Worm (Caenorhabditis elegans) whole organism, midembryonic: ENCODE measurements around the gene sad-1.

ENCODE experiments used
- T22C8.4 ChIP-seq: fragments of 200-800 bp; sonication (Bioruptor generic); IDR thresholded peaks from 2 replicates; pipeline ENCODE4 v1.3.6; 2022; ENCODE audit warnings: missing genetic modification characterization, missing compliant biosample characterization
- cog-1 ChIP-seq: sonication (generic microtip); optimal IDR thresholded peaks from 2 replicates; lab custom pipeline; 2016; ENCODE audit warnings: missing genetic modification characterization, missing compliant biosample characterization
- flt-1 ChIP-seq: fragments of 200-800 bp; sonication (Bioruptor generic); IDR thresholded peaks from 2 replicates; pipeline ENCODE4 v1.3.6; 2022; ENCODE audit warnings: missing genetic modification characterization, missing compliant biosample characterization
- klf-2 ChIP-seq: fragments of 200-800 bp; sonication (Bioruptor generic); conservative IDR thresholded peaks from 2 replicates; pipeline ENCODE4 v1.3.6; 2022; ENCODE audit warnings: missing genetic modification reagents, missing genetic modification characterization, missing compliant biosample characterization
- med-1 ChIP-seq: sonication (generic microtip); optimal IDR thresholded peaks from 2 replicates; lab custom pipeline; 2017; ENCODE audit warnings: missing genetic modification characterization, mild to moderate bottlenecking, missing compliant biosample characterization, antibody characterized with exemption, missing genetic modification reagents; ENCODE audit not compliant: insufficient read depth
- ref-1 ChIP-seq: fragments of 200-800 bp; sonication (Bioruptor generic); conservative IDR thresholded peaks from 2 replicates; pipeline ENCODE4 v1.3.6; 2022; ENCODE audit warnings: missing genetic modification reagents, missing genetic modification characterization, missing compliant biosample characterization
- tab-1 ChIP-seq: fragments of 200-800 bp; sonication (Bioruptor generic); IDR thresholded peaks from 2 replicates; pipeline ENCODE4 v1.3.6; 2022; ENCODE audit warnings: missing genetic modification characterization, missing compliant biosample characterization
- ztf-23 ChIP-seq: fragments of 200-800 bp; sonication (Bioruptor generic); IDR thresholded peaks from 2 replicates; pipeline ENCODE4 v1.3.6; 2022; ENCODE audit warnings: missing genetic modification reagents, missing genetic modification characterization, missing compliant biosample characterization
- ztf-29 ChIP-seq: fragments of 200-800 bp; sonication (Bioruptor generic); IDR thresholded peaks from 2 replicates; pipeline ENCODE4 v1.3.6; 2022; ENCODE audit warnings: missing genetic modification reagents, missing genetic modification characterization, missing compliant biosample characterization

The sad-1 gene

DNA sequence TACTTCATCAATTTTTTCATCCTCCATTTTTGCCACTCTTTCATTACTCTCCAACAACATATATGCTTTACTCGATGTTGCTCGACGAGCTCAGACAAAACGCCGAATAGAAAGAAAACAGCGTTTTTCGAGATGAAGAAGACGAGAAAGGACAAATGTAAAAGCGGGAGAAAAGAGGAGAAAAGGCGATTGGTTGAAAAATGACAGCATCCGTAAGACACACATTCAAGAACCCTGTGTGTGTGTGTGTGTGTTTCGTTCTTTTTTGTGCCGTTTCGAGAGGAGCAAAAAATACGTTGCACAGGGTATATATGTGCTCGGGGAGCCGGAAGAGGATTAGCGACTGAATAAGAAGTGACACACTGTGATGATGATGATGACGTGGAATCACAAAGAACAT is 6.7 kb downstream of the sad-1 start:
- no peak for TF ChIP-seq med-1
- no peak for TF ChIP-seq T22C8.4
- no peak for TF ChIP-seq ztf-29
- no peak for TF ChIP-seq tab-1 (GFP tag; lab: Robert Waterston, UW)
- no peak for TF ChIP-seq klf-2 (GFP tag; lab: Robert Waterston, UW)
- TF ChIP-seq flt-1 (GFP tag; lab: Robert Waterston, UW), result no peak
- no peak for TF ChIP-seq cog-1 (tag; lab: Kevin White, UChicago)
- TF ChIP-seq ref-1 (GFP tag; lab: Robert Waterston, UW), result no peak
- no peak for TF ChIP-seq ztf-23 (GFP tag; lab: Robert Waterston, UW)

DNA sequence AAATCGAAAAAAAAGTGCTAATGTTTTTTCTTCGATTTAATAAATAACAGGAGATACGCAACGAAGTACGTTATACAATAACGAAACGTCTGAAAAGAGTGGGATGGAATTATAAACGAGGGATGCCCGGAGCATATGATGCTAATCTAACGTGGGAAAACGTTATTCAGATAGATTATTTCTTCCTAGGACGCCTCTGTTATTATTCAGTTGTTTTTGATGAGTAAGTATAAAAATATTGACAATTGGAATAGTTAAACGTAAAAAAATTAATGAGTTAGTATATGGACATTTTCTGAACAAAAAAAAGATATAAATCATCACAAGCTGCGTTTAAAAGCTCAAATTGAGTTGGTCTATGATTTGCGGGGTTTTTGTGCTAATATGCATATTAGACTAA is 15.7 kb downstream of the sad-1 start, which contains the start of gene srd-51:
srd-51 (minus strand) TSS at position 101 of the 400 bp plus-strand sequence.
- no peak for TF ChIP-seq T22C8.4
- no peak for TF ChIP-seq flt-1 (GFP tag; lab: Robert Waterston, UW)
- TF ChIP-seq ztf-23 (GFP tag; lab: Robert Waterston, UW), result no peak
- no peak for TF ChIP-seq klf-2 (GFP tag; lab: Robert Waterston, UW)
- TF ChIP-seq cog-1 (tag; lab: Kevin White, UChicago), result no peak
- no peak for TF ChIP-seq med-1
- no peak for TF ChIP-seq ztf-29
- TF ChIP-seq tab-1 (GFP tag; lab: Robert Waterston, UW), result no peak
- no peak for TF ChIP-seq ref-1 (GFP tag; lab: Robert Waterston, UW)

DNA sequence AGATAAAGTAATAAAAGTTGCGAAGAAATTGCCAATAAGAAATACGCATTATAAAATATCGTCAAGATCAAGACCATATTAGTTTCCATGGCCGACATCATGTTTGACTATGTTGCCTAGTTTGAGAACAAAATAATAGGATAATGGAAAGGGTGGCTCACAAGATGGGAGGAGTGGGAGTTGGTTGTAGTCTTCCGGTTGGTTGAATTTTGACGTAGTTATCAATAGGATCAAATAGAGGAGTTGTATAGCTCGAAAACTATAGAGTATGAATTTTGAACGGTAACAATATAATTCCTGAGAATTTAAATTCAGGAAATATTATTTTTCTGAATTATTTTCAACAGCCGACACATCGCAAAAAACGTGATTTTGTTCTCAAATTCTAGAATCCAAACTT is 18.8 kb downstream of the sad-1 start, which contains the start of gene srd-50:
srd-50 (minus strand) TSS at position 101 of the 400 bp plus-strand sequence.
- TF ChIP-seq tab-1 (GFP tag; lab: Robert Waterston, UW), result no peak

DNA sequence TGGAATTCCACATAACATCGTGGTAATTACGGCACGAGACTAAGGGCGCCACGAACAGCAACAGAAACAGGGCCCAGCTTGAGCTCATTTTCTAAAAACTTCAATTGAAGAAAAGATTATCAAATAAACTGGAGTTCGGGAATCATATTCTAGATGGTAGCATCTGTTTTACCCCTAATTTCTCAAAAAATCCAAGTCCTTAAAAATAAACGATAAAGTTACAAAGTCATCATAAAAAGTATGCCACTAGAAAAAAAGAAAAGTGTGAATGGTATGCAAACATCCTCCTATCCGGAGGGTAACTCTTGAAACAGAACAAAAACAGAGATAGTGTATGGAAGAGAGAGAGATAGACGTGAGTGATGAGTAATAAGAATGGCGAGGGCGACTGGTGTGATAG is 23.1 kb downstream of the sad-1 start, which contains the start of gene efn-3:
efn-3 (minus strand) TSS at position 101 of the 400 bp plus-strand sequence.
- TF ChIP-seq ref-1 (GFP tag; lab: Robert Waterston, UW) (no peak), T22C8.4 (no peak), ztf-23 (GFP tag; lab: Robert Waterston, UW) (no peak), tab-1 (GFP tag; lab: Robert Waterston, UW) (no peak), ztf-29 (no peak), klf-2 (GFP tag; lab: Robert Waterston, UW) (no peak), med-1 (no peak), flt-1 (GFP tag; lab: Robert Waterston, UW) (no peak), cog-1 (tag; lab: Kevin White, UChicago) (no peak)

DNA sequence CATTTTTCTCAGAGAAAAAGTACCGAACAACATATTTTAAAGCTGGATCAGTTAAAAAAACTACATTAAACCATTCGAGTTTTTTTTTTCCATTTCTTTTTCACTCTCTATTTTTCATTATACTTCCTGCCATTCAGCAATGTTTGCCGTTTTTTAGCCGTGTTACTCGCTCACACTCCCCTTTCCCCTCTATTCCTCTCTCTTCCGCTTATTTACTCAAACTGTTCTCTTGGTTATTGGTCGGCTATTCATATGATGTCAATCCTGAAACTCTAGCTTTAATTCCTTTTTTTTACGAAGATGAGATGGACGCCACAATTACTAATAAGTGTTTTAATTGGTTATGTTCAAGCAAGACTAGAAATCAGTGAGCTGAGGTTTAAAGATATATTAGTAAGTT is 28.6 kb downstream of the sad-1 start, which contains the start of gene tre-4:
tre-4 (plus strand) TSS at position 301 of the 400 bp plus-strand sequence.
- TF ChIP-seq flt-1 (GFP tag; lab: Robert Waterston, UW) (no peak), klf-2 (GFP tag; lab: Robert Waterston, UW) (no peak), ztf-23 (GFP tag; lab: Robert Waterston, UW) (no peak), med-1 (no peak), T22C8.4 (no peak), ztf-29 (no peak), tab-1 (GFP tag; lab: Robert Waterston, UW) (no peak), ref-1 (GFP tag; lab: Robert Waterston, UW) (no peak), cog-1 (tag; lab: Kevin White, UChicago) (no peak)

DNA sequence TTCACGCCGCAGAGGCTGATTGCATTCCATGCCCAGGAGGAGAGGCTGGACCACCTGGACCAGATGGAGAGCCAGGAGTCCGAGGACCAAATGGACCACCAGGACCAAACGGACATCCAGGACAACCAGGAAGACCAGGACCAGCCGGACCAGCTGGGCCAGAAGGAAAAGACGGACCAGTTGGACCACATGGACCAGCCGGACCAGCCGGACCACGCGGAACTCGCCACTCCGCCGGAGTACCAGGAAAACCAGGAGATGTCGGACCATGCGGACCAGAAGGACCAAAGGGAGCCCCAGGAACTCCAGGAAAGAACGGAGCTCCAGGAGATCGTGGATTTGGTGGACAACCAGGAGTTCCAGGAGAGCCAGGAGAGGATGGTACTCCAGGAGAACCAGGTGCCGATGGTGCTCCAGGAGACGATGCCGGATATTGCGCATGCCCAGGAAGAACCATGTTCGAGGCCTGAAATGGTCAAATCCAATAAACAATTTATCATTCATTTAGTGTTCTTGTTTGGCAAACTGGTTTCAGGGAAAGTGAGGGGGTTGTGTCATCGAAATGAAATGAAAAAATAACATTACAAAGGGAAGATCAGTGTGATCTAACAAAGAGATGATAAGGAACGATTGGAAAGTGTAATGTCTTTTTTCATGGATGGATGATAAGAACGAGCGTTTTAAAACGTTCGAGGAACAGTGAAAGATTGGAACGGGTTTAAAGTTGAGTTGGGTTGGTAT is 30.4 kb downstream of the sad-1 start:
- TF ChIP-seq ztf-29, result no peak
- no peak for TF ChIP-seq tab-1 (GFP tag; lab: Robert Waterston, UW)
- no peak for TF ChIP-seq cog-1 (tag; lab: Kevin White, UChicago)
- no peak for TF ChIP-seq flt-1 (GFP tag; lab: Robert Waterston, UW)
- no peak for TF ChIP-seq ztf-23 (GFP tag; lab: Robert Waterston, UW)
- TF ChIP-seq T22C8.4, result no peak
- no peak for TF ChIP-seq ref-1 (GFP tag; lab: Robert Waterston, UW)
- no peak for TF ChIP-seq med-1
- no peak for TF ChIP-seq klf-2 (GFP tag; lab: Robert Waterston, UW)

DNA sequence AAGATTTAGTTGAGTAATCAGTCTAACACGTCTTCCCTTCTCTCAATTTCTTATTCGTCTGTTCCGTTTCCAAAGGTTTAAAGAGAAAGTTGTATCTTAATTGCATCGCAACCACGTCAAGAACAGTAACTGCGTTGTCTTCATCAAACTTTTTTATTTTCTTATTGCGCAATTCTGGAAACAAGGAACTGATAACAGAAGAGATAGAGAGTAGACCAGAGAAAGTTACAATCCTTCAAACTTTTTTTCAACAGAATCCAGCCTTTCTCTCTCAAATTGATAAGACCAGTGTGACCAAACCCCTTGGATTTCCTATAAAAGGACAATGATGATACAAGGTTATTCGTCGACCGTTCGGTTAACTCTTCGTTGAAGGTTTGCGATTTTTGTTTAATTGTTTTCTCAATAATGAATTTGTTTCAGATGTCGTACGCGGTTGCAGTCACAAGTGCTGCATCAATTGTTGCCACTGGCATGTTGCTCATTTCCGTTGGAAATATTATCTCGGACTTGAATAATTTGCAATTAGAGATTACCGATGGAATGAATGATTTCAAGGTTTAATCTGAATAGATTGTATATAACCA is 31.3 kb downstream of the sad-1 start, which contains the start of gene col-184:
col-184 (plus strand) TSS at position 409 of the 587 bp plus-strand sequence.
- TF ChIP-seq T22C8.4 (no peak), tab-1 (GFP tag; lab: Robert Waterston, UW) (no peak), ztf-29 (no peak), med-1 (no peak), ref-1 (GFP tag; lab: Robert Waterston, UW) (no peak), flt-1 (GFP tag; lab: Robert Waterston, UW) (no peak), klf-2 (GFP tag; lab: Robert Waterston, UW) (no peak), ztf-23 (GFP tag; lab: Robert Waterston, UW) (no peak), cog-1 (tag; lab: Kevin White, UChicago) (no peak)

DNA sequence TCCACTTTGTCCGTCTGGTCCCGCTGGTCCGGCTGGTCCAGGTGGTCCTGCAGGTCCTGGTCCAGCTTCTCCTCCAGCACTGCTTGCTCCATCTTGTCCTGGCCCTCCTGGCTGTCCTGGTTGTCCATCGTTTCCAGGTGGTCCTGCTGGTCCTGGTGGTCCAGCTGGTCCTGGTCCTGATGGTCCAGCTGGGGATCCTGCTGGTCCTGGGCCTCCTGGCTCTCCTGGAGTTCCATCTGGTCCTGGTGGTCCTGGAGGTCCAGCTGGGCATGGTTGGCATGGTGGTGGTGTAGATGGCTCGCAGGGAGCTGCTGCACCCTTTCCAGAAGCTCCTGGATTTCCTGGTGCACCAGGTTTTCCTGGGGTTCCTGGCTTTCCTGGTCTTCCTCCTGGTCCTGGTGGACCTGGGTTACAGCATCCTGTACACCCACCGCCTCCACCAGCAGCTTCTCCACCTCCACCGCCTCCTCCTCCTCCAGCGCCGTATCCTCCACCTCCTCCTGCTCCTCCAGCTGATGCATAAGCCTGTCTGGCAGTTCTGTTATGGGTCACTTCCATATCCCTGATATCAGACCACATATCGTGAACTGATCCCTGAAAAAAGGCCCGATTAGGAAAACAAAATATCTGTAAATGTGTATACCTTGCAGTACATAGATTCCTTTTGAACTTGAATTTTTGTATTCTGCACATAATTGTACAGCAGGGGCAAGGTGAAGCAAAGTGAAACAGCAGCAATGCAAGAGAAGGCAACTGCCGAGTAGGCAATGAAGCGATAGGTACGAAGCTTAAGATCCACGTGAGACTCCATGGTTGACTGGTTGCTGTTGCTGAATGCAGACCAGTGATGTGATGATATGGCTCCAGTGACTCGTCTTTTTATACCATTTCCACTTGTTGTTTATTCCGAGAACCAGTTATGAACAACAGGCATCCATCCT is 33.3 kb downstream of the sad-1 start, which contains the start of gene col-183:
col-183 (minus strand) TSS at position 839 of the 941 bp plus-strand sequence.
- no peak for TF ChIP-seq ztf-29
- no peak for TF ChIP-seq flt-1 (GFP tag; lab: Robert Waterston, UW)
- TF ChIP-seq klf-2 (GFP tag; lab: Robert Waterston, UW), result no peak
- TF ChIP-seq T22C8.4, result no peak
- TF ChIP-seq ref-1 (GFP tag; lab: Robert Waterston, UW), result no peak
- no peak for TF ChIP-seq med-1

DNA sequence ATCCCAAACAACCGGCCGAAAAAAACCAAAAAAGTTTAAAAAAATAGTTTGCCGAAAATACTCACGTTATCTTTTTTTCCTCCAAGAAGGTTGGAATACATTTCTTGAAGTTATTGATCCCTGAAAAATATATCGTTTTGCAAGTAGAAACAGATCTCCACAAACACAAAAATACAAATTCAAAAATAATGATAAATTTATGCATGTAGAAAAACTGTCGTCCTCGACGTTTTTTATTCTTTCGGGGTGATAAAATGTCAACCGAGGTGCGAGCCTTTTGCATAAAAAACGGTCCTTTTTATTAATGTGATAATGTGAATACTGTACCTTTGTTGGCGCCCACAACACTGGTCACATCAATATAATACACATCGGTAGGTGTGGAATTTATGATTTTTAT is 36.7 kb downstream of the sad-1 start, which contains the start of gene F02D10.2:
F02D10.2 (minus strand) TSS at position 101 of the 400 bp plus-strand sequence.
- no peak for TF ChIP-seq ztf-29
- no peak for TF ChIP-seq ztf-23 (GFP tag; lab: Robert Waterston, UW)
- TF ChIP-seq tab-1 (GFP tag; lab: Robert Waterston, UW), result no peak
- TF ChIP-seq flt-1 (GFP tag; lab: Robert Waterston, UW), result no peak
- TF ChIP-seq T22C8.4, result no peak
- no peak for TF ChIP-seq ref-1 (GFP tag; lab: Robert Waterston, UW)
- no peak for TF ChIP-seq med-1
- TF ChIP-seq klf-2 (GFP tag; lab: Robert Waterston, UW), result no peak
- TF ChIP-seq cog-1 (tag; lab: Kevin White, UChicago), result no peak
